Fruit fly (Drosophila melanogaster) whole organism, prepupa: ENCODE results near the gene Ldsdh1.

Source experiments
- CG4318 ChIP-seq: fragments of 200-800 bp; sonication (Bioruptor generic); optimal IDR thresholded peaks from 3 replicates; lab custom pipeline; 2017; ENCODE audit warnings: missing biosample characterization, mild to moderate bottlenecking, missing genetic modification characterization
- CG6854 ChIP-seq: fragments of 200-800 bp; sonication (Bioruptor generic); optimal IDR thresholded peaks from 2 replicates; lab custom pipeline; 2017; ENCODE audit warnings: missing biosample characterization, mild to moderate bottlenecking, missing genetic modification characterization
- Hr39 ChIP-seq: fragments of 200-800 bp; sonication (Bioruptor generic); optimal IDR thresholded peaks from 2 replicates; lab custom pipeline; 2016; ENCODE audit warnings: missing biosample characterization, missing genetic modification characterization
- fd85E ChIP-seq: fragments of 200-800 bp; sonication (Bioruptor generic); optimal IDR thresholded peaks from 3 replicates; lab custom pipeline; 2016; ENCODE audit warnings: missing biosample characterization, missing genetic modification characterization
- salr ChIP-seq, 2 experiments: fragments of 200-800 bp; sonication (Bioruptor generic); optimal IDR thresholded peaks; 3 replicates each; lab custom pipeline; 2016 to 2018; ENCODE audit warnings: missing biosample characterization in 2 of 2, missing genetic modification characterization in 2 of 2, mild to moderate bottlenecking in 1 of 2
- spab ChIP-seq: fragments of 200-800 bp; sonication (Bioruptor generic); optimal IDR thresholded peaks from 2 replicates; lab custom pipeline; 2017; ENCODE audit warnings: missing biosample characterization, mild to moderate bottlenecking, missing genetic modification characterization, missing genetic modification reagents

dm6 chrX:8037334-8037733 lies 44.1 kb downstream of the Ldsdh1 start, which contains the start of gene CG2233:
- TF ChIP-seq fd85E (GFP tag; lab: Kevin White, UChicago) (no peak), spab (GFP tag; lab: Kevin White, UChicago) (no peak), CG4318 (GFP tag; lab: Kevin White, UChicago) (no peak), Hr39 (GFP tag; lab: Kevin White, UChicago) (no peak), CG6854 (no peak), salr (GFP tag; optimal IDR thresholded peaks at IDR 0.05; lab: Kevin White, UChicago) (no peak)
